Worm (Caenorhabditis elegans) whole organism, L2 larva: ENCODE measurements around the gene K10C9.1.

Source experiments
- C34F6.9 ChIP-seq: fragments of 150-350 bp; optimal IDR thresholded peaks from 2 replicates; lab custom pipeline; 2014; ENCODE audit warnings: missing biosample characterization, missing genetic modification characterization
- R02D3.7 ChIP-seq: fragments of 150-350 bp; optimal IDR thresholded peaks from 2 replicates; lab custom pipeline; 2014; ENCODE audit warnings: missing biosample characterization, missing genetic modification characterization
- Y55F3AM.14 ChIP-seq: fragments of 200-800 bp; sonication (Bioruptor generic); optimal IDR thresholded peaks from 2 replicates; lab custom pipeline; 2018; ENCODE audit warnings: mild to moderate bottlenecking, missing genetic modification characterization, missing compliant biosample characterization
- ZK546.5 ChIP-seq: sonication (generic microtip); optimal IDR thresholded peaks from 2 replicates; lab custom pipeline; 2017; ENCODE audit warnings: missing biosample characterization, missing genetic modification characterization
- ama-1 ChIP-seq: fragments of 150-350 bp; optimal IDR thresholded peaks from 2 replicates; lab custom pipeline; 2018; ENCODE audit warnings: inconsistent platforms
- ceh-82 ChIP-seq: fragments of 150-350 bp; optimal IDR thresholded peaks from 2 replicates; lab custom pipeline; 2014; ENCODE audit warnings: missing biosample characterization, missing genetic modification characterization
- crh-2 ChIP-seq: sonication (generic microtip); optimal IDR thresholded peaks from 2 replicates; lab custom pipeline; 2017; ENCODE audit warnings: missing biosample characterization, missing genetic modification characterization
- egl-27 ChIP-seq: sonication (generic microtip); optimal IDR thresholded peaks from 3 replicates; lab custom pipeline; 2017; ENCODE audit warnings: missing biosample characterization, missing genetic modification reagents, missing genetic modification characterization
- elt-1 ChIP-seq: fragments of 150-350 bp; optimal IDR thresholded peaks from 2 replicates; lab custom pipeline; 2014; ENCODE audit warnings: missing biosample characterization, missing genetic modification characterization
- fos-1 ChIP-seq: fragments of 150-350 bp; optimal IDR thresholded peaks from 2 replicates; lab custom pipeline; 2014; ENCODE audit warnings: missing biosample characterization, missing genetic modification characterization
- lin-11 ChIP-seq: fragments of 150-350 bp; sonication (generic microtip); optimal IDR thresholded peaks from 2 replicates; lab custom pipeline; 2014; ENCODE audit warnings: missing biosample characterization, missing genetic modification characterization, inconsistent platforms, mixed read lengths
- lin-13 ChIP-seq: fragments of 150-350 bp; optimal IDR thresholded peaks from 2 replicates; lab custom pipeline; 2014; ENCODE audit warnings: missing biosample characterization, missing genetic modification reagents, missing genetic modification characterization
- lin-39 ChIP-seq: fragments of 150-350 bp; optimal IDR thresholded peaks from 2 replicates; lab custom pipeline; 2014; ENCODE audit warnings: missing biosample characterization, missing genetic modification reagents, missing genetic modification characterization
- lsy-2 ChIP-seq, 2 experiments: fragments of 150-350 bp in 1 of 2; sonication (generic microtip) in 1 of 2; optimal IDR thresholded peaks; 2 replicates each; lab custom pipeline; 2014 to 2017; ENCODE audit warnings: missing biosample characterization in 2 of 2, missing genetic modification characterization in 2 of 2
- mbf-1 ChIP-seq: sonication (generic microtip); optimal IDR thresholded peaks from 2 replicates; lab custom pipeline; 2017; ENCODE audit warnings: missing biosample characterization, missing genetic modification characterization
- mdl-1 ChIP-seq, 2 experiments: fragments of 150-350 bp in 1 of 2; sonication (generic microtip) in 1 of 2; optimal IDR thresholded peaks; 2 replicates each; lab custom pipeline; 2017; ENCODE audit warnings: missing biosample characterization in 2 of 2, missing genetic modification characterization in 2 of 2
- nhr-10 ChIP-seq: sonication (generic microtip); optimal IDR thresholded peaks from 2 replicates; lab custom pipeline; 2017; ENCODE audit warnings: missing biosample characterization, missing genetic modification characterization
- nhr-11 ChIP-seq: fragments of 150-350 bp; optimal IDR thresholded peaks from 2 replicates; lab custom pipeline; 2014; ENCODE audit warnings: missing biosample characterization, missing genetic modification characterization
- nhr-129 ChIP-seq: fragments of 150-350 bp; optimal IDR thresholded peaks from 2 replicates; lab custom pipeline; 2014; ENCODE audit warnings: missing biosample characterization, missing genetic modification characterization
- nhr-21 ChIP-seq: fragments of 150-350 bp; optimal IDR thresholded peaks from 2 replicates; lab custom pipeline; 2014; ENCODE audit warnings: missing biosample characterization, missing genetic modification characterization
- nhr-23 ChIP-seq: fragments of 150-350 bp; optimal IDR thresholded peaks from 2 replicates; lab custom pipeline; 2014; ENCODE audit warnings: missing biosample characterization, missing genetic modification reagents, missing genetic modification characterization
- nhr-237 ChIP-seq: fragments of 150-350 bp; optimal IDR thresholded peaks from 2 replicates; lab custom pipeline; 2014; ENCODE audit warnings: missing biosample characterization, missing genetic modification characterization
- nhr-25 ChIP-seq: fragments of 150-350 bp; sonication (generic microtip); optimal IDR thresholded peaks from 3 replicates; lab custom pipeline; 2014; ENCODE audit warnings: missing biosample characterization, missing genetic modification characterization
- nhr-6 ChIP-seq: fragments of 150-350 bp; optimal IDR thresholded peaks from 2 replicates; lab custom pipeline; 2014; ENCODE audit warnings: missing biosample characterization, missing genetic modification characterization
- nhr-77 ChIP-seq: fragments of 150-350 bp; optimal IDR thresholded peaks from 2 replicates; lab custom pipeline; 2014; ENCODE audit warnings: missing biosample characterization, missing genetic modification characterization
- peb-1 ChIP-seq: fragments of 150-350 bp; optimal IDR thresholded peaks from 2 replicates; lab custom pipeline; 2014; ENCODE audit warnings: missing biosample characterization, missing genetic modification characterization
- sma-3 ChIP-seq: sonication (generic microtip); optimal IDR thresholded peaks from 2 replicates; lab custom pipeline; 2016; ENCODE audit warnings: missing genetic modification reagents, missing genetic modification characterization, missing compliant biosample characterization
- sma-9 ChIP-seq, 2 experiments: fragments of 150-350 bp in 1 of 2; sonication (generic microtip) in 1 of 2; optimal IDR thresholded peaks; 2 replicates each; lab custom pipeline; 2014 to 2016; ENCODE audit warnings: missing genetic modification characterization in 2 of 2, mild to moderate bottlenecking in 1 of 2, missing biosample characterization in 1 of 2, missing compliant biosample characterization in 1 of 2, missing genetic modification reagents in 1 of 2, moderate library complexity in 1 of 2
- zag-1 ChIP-seq: fragments of 150-350 bp; optimal IDR thresholded peaks from 2 replicates; lab custom pipeline; 2014; ENCODE audit warnings: missing biosample characterization, missing genetic modification characterization
- ztf-1 ChIP-seq: fragments of 200-800 bp; sonication (Bioruptor generic); conservative IDR thresholded peaks from 2 replicates; pipeline ENCODE4 v1.3.6; 2022; ENCODE audit warnings: missing genetic modification characterization, missing compliant biosample characterization
- ztf-4 ChIP-seq: fragments of 150-350 bp; optimal IDR thresholded peaks from 2 replicates; lab custom pipeline; 2014; ENCODE audit warnings: missing biosample characterization, missing genetic modification characterization

The K10C9.1 gene

DNA sequence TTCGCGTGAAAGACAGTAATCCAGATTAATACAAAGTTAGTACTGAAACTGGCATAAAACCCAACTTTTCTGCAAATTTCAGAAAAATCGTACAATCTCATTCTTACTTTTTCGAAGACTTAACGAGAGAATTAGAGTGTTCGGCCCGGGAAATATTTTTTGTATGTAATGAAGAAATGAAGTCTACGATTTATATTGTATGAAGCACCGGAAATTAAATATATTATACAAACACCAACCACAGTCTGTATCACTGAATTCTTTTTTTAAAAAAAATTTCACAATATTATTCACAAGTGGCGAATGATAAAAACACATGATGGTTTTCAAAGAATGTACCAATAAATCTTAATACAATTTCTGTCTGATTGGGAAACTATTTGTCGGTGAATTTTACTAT lies 10.6 kb upstream of the K10C9.1 start, which contains the start of gene str-67:
str-67 (minus strand) TSS at position 101 of the 400 bp plus-strand sequence.
- no peak for TF ChIP-seq nhr-129 (tag; lab: Kevin White, UChicago)
- TF ChIP-seq sma-9 (GFP tag; optimal IDR thresholded peaks at IDR 0.05; lab: Kevin White, UChicago): no peak
- no peak for TF ChIP-seq sma-9 (tag; optimal IDR thresholded peaks at IDR 0.05; lab: Kevin White, UChicago)
- no peak for TF ChIP-seq sma-3 (GFP tag; lab: Kevin White, UChicago)
- no peak for TF ChIP-seq lin-13 (GFP tag; lab: Kevin White, UChicago)
- TF ChIP-seq crh-2 (tag; lab: Kevin White, UChicago): no peak
- TF ChIP-seq, all 48 proteins: peak for 0

DNA sequence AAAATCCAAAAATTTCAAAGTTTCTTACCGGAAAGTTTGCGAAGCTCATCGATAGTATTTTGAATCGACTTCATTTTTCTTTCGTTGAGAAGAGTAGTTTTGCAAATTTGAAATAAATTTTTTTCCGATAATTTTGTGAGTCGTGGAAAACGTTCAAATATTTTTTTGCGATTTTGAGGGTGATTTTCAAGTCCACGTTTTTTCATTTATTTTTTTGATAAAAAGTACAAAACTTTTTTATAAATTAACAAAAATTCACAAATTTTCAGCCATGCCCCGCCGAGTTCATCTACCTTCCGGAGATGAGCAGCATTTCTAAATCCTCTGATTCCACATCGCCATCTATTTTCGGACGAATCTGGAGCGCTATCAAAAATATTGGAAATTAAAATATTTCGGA lies 7.6 kb upstream of the K10C9.1 start, which contains the start of gene K10C9.7:
K10C9.7 (minus strand) TSS at position 101 of the 400 bp plus-strand sequence.
- TF ChIP-seq nhr-6 (tag; lab: Kevin White, UChicago) (no peak), lin-11 (tag; lab: Kevin White, UChicago) (no peak), ama-1 (lab: Kevin White, UChicago) (no peak), sma-9 (GFP tag; optimal IDR thresholded peaks at IDR 0.05; lab: Kevin White, UChicago) (no peak), sma-9 (tag; optimal IDR thresholded peaks at IDR 0.05; lab: Kevin White, UChicago) (no peak), Y55F3AM.14 (no peak), nhr-237 (tag; lab: Kevin White, UChicago) (no peak), R02D3.7 (no peak), mdl-1 (tag; optimal IDR thresholded peaks at IDR 0.05; lab: Kevin White, UChicago) (no peak), nhr-11 (no peak), egl-27 (tag; lab: Kevin White, UChicago) (no peak), nhr-129 (tag; lab: Kevin White, UChicago) (no peak), ZK546.5 (tag; lab: Kevin White, UChicago) (no peak), mbf-1 (tag; lab: Kevin White, UChicago) (no peak), ztf-4 (no peak), ceh-82 (tag; lab: Kevin White, UChicago) (no peak), lsy-2 (tag; optimal IDR thresholded peaks at IDR 0.05; lab: Kevin White, UChicago) (no peak), sma-3 (GFP tag; lab: Kevin White, UChicago) (no peak), crh-2 (tag; lab: Kevin White, UChicago) (no peak), nhr-25 (tag; lab: Kevin White, UChicago) (no peak)
- TF ChIP-seq, all 48 proteins: peak for 0

DNA sequence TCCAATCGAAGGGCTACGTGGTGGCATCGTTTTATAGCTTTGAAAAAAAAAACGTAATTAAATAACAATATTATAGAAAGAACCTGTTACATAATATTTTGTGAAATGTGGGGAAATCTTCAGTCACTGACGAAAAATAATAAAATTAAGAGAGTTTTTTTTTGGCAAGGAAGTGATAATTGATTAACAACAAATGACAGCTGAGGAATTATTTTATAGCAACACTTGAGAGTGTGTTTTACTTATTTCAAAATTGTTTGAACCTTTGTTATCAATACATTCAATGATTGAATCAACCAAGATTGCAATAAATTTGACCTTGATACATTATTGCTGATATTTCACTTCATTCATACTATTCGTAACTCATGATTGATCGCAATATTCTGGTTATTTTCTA lies 9.0 kb downstream of the K10C9.1 start, which contains the start of gene Y50D4B.6:
Y50D4B.6 (plus strand) TSS at position 301 of the 400 bp plus-strand sequence.
- TF ChIP-seq nhr-77 (tag; lab: Kevin White, UChicago) (no peak), lin-11 (tag; lab: Kevin White, UChicago) (no peak), zag-1 (tag; lab: Kevin White, UChicago) (no peak), ama-1 (lab: Kevin White, UChicago) (no peak), mbf-1 (tag; lab: Kevin White, UChicago) (no peak), ZK546.5 (tag; lab: Kevin White, UChicago) (no peak), nhr-10 (no peak)

DNA sequence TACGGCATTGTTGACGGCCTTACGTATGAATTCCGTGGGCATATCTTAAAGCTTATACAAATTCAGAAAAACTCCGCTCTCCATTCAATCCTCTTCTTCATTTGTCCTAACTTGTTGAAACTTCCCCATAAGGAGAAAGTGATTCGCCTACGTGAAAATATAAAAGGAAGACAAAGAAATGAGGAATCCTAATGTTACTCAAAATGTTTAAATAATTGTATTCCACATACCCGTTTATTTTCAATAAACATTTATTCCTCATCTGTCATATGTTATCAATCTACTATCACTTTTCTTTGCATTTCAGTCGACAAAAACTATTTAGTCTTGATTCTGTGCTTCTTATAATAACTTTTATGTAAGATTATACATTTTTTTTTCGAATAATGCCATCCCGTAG lies 12.9 kb downstream of the K10C9.1 start, which contains the start of gene clec-203:
clec-203 (plus strand) TSS at position 301 of the 400 bp plus-strand sequence.
- TF ChIP-seq Y55F3AM.14: no peak
- no peak for TF ChIP-seq ztf-1 (GFP tag; lab: Robert Waterston, UW)

DNA sequence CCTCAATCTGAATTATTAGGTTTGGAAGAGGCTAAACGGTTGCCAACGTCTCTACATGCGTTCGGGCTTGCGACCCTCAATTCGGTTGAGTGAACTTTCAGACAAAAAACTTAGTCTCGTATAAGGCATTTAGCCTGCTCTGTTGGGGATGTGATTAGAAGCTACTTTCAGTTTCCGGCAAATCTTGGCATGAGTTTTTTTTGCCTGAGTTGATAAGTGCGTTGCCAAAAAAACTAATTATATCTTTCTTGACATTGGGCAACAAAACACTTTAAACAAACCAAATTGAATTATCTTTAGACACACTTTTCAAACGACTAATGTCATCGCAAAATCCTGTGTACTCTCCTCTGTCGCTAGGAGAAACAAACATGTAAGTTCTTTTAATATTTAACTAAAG lies 17.3 kb downstream of the K10C9.1 start, which contains the start of gene Y50D4B.4:
Y50D4B.4 (plus strand) TSS at position 301 of the 400 bp plus-strand sequence.
- TF ChIP-seq nhr-77 (tag; lab: Kevin White, UChicago) (no peak), ztf-4 (no peak), nhr-10 (no peak), nhr-23 (no peak), fos-1 (tag; lab: Kevin White, UChicago) (no peak), peb-1 (tag; lab: Kevin White, UChicago) (no peak), lin-39 (no peak), ztf-1 (GFP tag; lab: Robert Waterston, UW) (no peak), nhr-21 (no peak), C34F6.9 (tag; lab: Kevin White, UChicago) (no peak), mbf-1 (tag; lab: Kevin White, UChicago) (no peak)

DNA sequence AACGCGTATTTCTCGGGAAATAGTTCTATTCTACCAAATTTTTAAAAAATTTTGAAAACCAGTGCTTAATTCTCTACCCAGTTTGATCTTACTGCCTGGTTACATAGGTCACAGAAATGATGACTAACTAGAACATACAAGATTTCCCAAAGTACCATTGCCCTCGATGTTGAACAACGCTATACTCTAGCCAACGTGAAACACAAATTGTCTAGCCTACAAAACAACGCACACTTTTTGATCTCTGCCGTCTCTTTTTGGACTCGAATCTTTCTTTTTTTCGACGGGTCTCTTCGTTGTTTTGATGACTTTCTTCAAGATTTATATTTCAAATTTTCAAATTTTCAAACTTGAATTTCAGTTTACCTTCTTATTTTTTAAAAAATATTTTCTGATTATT lies 25.2 kb downstream of the K10C9.1 start, which contains the start of gene Y50D4B.2:
Y50D4B.2 (plus strand) TSS at position 301 of the 400 bp plus-strand sequence.
- TF ChIP-seq elt-1 (tag; lab: Kevin White, UChicago) (no peak), nhr-23 (no peak), nhr-11 (no peak), mdl-1 (tag; optimal IDR thresholded peaks at IDR 0.05; lab: Kevin White, UChicago) (no peak), nhr-21 (no peak), ceh-82 (tag; lab: Kevin White, UChicago) (no peak), sma-9 (GFP tag; optimal IDR thresholded peaks at IDR 0.05; lab: Kevin White, UChicago) (no peak), sma-9 (tag; optimal IDR thresholded peaks at IDR 0.05; lab: Kevin White, UChicago) (no peak)
